Worm (Caenorhabditis elegans): ENCODE results near the gene ttr-19.

DNA sequence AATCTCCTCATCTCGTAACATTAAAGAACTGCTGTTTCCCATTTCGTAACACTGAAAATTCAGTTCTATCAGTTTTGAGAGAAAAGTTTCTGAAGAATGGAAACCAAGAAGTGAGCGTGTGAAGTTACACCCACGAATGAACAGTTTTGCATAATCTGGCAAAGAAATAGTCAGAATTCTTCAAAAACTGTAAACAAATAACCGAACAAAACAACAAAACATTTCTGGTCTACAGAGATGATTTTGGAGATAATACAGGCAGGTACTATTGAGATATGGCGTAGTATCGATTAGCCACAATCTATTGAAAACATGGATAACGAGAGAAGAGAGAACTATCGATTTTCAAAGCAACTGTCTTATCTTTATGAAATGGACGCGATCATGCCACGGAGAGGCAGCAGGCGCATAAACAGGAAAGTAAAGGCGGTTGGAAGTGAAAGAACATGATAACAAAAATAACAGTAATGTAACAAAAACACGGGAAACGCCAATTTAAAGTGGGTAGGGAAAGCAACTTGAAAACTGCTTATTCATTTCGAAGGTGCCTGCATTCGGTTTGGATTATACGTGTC lies 23.7 kb downstream of the ttr-19 start, which contains the start of gene chpf-1:
- TF ChIP-seq pqm-1 (tag; optimal IDR thresholded peaks at IDR 0.05) (no peak), ceh-45 (GFP tag; IDR thresholded peaks at IDR 0.05) (no peak), ceh-2 (tag; optimal IDR thresholded peaks at IDR 0.05) (no peak), fkh-10 (GFP tag; optimal IDR thresholded peaks at IDR 0.05) (no peak), pha-4 (tag; optimal IDR thresholded peaks at IDR 0.05) (no peak), nfya-1 (tag; optimal IDR thresholded peaks at IDR 0.05) (no peak)

All from whole organism, late embryonic.